Fruit fly (Drosophila melanogaster) whole organism, embryonic: Measurements from ENCODE around the gene Or85b.

Experiments used
- CG11723 ChIP-seq: fragments of 200-800 bp; sonication (Bioruptor generic); optimal IDR thresholded peaks from 2 replicates; lab custom pipeline; 2017; ENCODE audit warnings: missing biosample characterization, mild to moderate bottlenecking, missing genetic modification characterization
- CG12769 ChIP-seq: fragments of 200-800 bp; sonication (Bioruptor generic); optimal IDR thresholded peaks from 2 replicates; lab custom pipeline; 2019; ENCODE audit warnings: missing biosample characterization, mild to moderate bottlenecking, missing genetic modification characterization, moderate library complexity
- CG15011 ChIP-seq: fragments of 200-800 bp; sonication (Bioruptor generic); optimal IDR thresholded peaks from 3 replicates; lab custom pipeline; 2018; ENCODE audit warnings: missing biosample characterization, mild to moderate bottlenecking, missing genetic modification characterization
- CG17186 ChIP-seq: fragments of 200-800 bp; sonication (Bioruptor generic); optimal IDR thresholded peaks from 3 replicates; lab custom pipeline; 2017; ENCODE audit warnings: missing biosample characterization, missing genetic modification reagents, missing genetic modification characterization
- CG17802 ChIP-seq: fragments of 200-800 bp; sonication (Bioruptor generic); optimal IDR thresholded peaks from 2 replicates; lab custom pipeline; 2018; ENCODE audit warnings: missing biosample characterization, mild to moderate bottlenecking, missing genetic modification characterization, moderate library complexity
- CG2120 ChIP-seq: fragments of 200-800 bp; sonication (Bioruptor generic); optimal IDR thresholded peaks from 3 replicates; lab custom pipeline; 2016; ENCODE audit warnings: missing biosample characterization, missing genetic modification characterization
- CG30020 ChIP-seq: fragments of 200-800 bp; optimal IDR thresholded peaks from 2 replicates; lab custom pipeline; 2019; ENCODE audit warnings: missing biosample characterization, mild to moderate bottlenecking, missing genetic modification characterization, moderate library complexity
- CG3163 ChIP-seq: fragments of 200-800 bp; sonication (Bioruptor generic); optimal IDR thresholded peaks from 3 replicates; lab custom pipeline; 2016; ENCODE audit warnings: missing biosample characterization, missing genetic modification characterization
- CG34376 ChIP-seq: fragments of 200-800 bp; sonication (Bioruptor generic); optimal IDR thresholded peaks from 2 replicates; lab custom pipeline; 2018; ENCODE audit warnings: missing biosample characterization, mild to moderate bottlenecking, missing genetic modification characterization
- CG4328 ChIP-seq: fragments of 200-800 bp; sonication (Bioruptor generic); optimal IDR thresholded peaks from 3 replicates; lab custom pipeline; 2017; ENCODE audit warnings: missing biosample characterization, missing genetic modification reagents, missing genetic modification characterization
- CG43689 ChIP-seq: fragments of 200-800 bp; sonication (Bioruptor generic); IDR thresholded peaks from 2 replicates; pipeline ENCODE4 v1.3.6; 2022; ENCODE audit warnings: missing biosample characterization, missing genetic modification characterization
- CG6254 ChIP-seq: fragments of 200-800 bp; sonication (Bioruptor generic); optimal IDR thresholded peaks from 3 replicates; lab custom pipeline; 2017; ENCODE audit warnings: mild to moderate bottlenecking, missing biosample characterization, missing genetic modification reagents, missing genetic modification characterization
- CG7357 ChIP-seq: fragments of 200-800 bp; sonication (Bioruptor generic); IDR thresholded peaks from 3 replicates; pipeline ENCODE4 v1.3.6; 2022; ENCODE audit warnings: missing biosample characterization, missing genetic modification characterization
- CTCF ChIP-seq: fragments of 200-800 bp; sonication (Bioruptor generic); optimal IDR thresholded peaks from 2 replicates; lab custom pipeline; 2017; ENCODE audit warnings: missing biosample characterization, mild to moderate bottlenecking, missing genetic modification characterization, moderate library complexity
- Hey ChIP-seq: fragments of 200-800 bp; sonication (Bioruptor generic); optimal IDR thresholded peaks from 3 replicates; lab custom pipeline; 2018; ENCODE audit warnings: missing biosample characterization, mild to moderate bottlenecking, missing genetic modification characterization
- Med ChIP-seq: fragments of 200-800 bp; sonication (Bioruptor generic); peaks from one replicate; lab custom pipeline; 2016; ENCODE audit warnings: missing biosample characterization, missing genetic modification characterization, mild to moderate bottlenecking, inconsistent platforms, moderate library complexity
- Opbp ChIP-seq: fragments of 200-800 bp; sonication (Bioruptor generic); IDR thresholded peaks from 3 replicates; pipeline ENCODE4 v1.3.6; 2022; ENCODE audit warnings: missing biosample characterization, missing genetic modification characterization; ENCODE audit not compliant: partially characterized antibody
- Optix ChIP-seq: fragments of 200-800 bp; sonication (Bioruptor generic); IDR thresholded peaks from 3 replicates; pipeline ENCODE4 v1.3.6; 2022; ENCODE audit warnings: missing biosample characterization, missing genetic modification characterization
- Pdp1 ChIP-seq, 2 experiments: fragments of 200-800 bp; sonication (Bioruptor generic); optimal IDR thresholded peaks; 3 replicates each; lab custom pipeline; 2016; ENCODE audit warnings: missing biosample characterization in 2 of 2, missing genetic modification characterization in 2 of 2, mild to moderate bottlenecking in 1 of 2, moderate library complexity in 1 of 2
- Scr ChIP-seq: fragments of 200-800 bp; sonication (Bioruptor generic); IDR thresholded peaks from 2 replicates; pipeline ENCODE4 v1.3.6; 2022; ENCODE audit warnings: missing biosample characterization, missing genetic modification characterization; ENCODE audit not compliant: partially characterized antibody
- Sin3A ChIP-seq: fragments of >200 bp; optimal IDR thresholded peaks from 2 replicates; lab custom pipeline; 2018
- Trl ChIP-seq, 3 experiments: fragments of >200 bp in 2 of 3; fragments of 200-800 bp in 1 of 3; sonication (Bioruptor generic) in 1 of 3; optimal IDR thresholded peaks; 2 replicates in 1 of 3; 3 replicates in 2 of 3; lab custom pipeline; 2016 to 2017; ENCODE audit warnings: missing biosample characterization in 1 of 3, missing genetic modification characterization in 1 of 3
- Vsx1 ChIP-seq: fragments of 200-800 bp; sonication (Bioruptor generic); optimal IDR thresholded peaks from 2 replicates; lab custom pipeline; 2017; ENCODE audit warnings: missing biosample characterization, mild to moderate bottlenecking, missing genetic modification characterization, missing genetic modification reagents
- chinmo ChIP-seq: fragments of 200-800 bp; sonication (Bioruptor generic); IDR thresholded peaks from 4 replicates; pipeline ENCODE4 v1.3.6; 2022; ENCODE audit warnings: missing biosample characterization, missing genetic modification characterization; ENCODE audit not compliant: partially characterized antibody
- cwo ChIP-seq: fragments of 200-800 bp; sonication (Bioruptor generic); optimal IDR thresholded peaks from 3 replicates; lab custom pipeline; 2017; ENCODE audit warnings: missing biosample characterization, missing genetic modification characterization, mild to moderate bottlenecking, moderate library complexity, missing genetic modification reagents
- dm ChIP-seq: fragments of 200-800 bp; sonication (Bioruptor generic); optimal IDR thresholded peaks from 3 replicates; lab custom pipeline; 2016; ENCODE audit warnings: missing biosample characterization, missing genetic modification characterization
- exex ChIP-seq: fragments of 200-800 bp; sonication (Bioruptor generic); optimal IDR thresholded peaks from 4 replicates; lab custom pipeline; 2018; ENCODE audit warnings: missing biosample characterization, mild to moderate bottlenecking, missing genetic modification characterization, moderate library complexity
- grn ChIP-seq: fragments of 200-800 bp; sonication (Bioruptor generic); optimal IDR thresholded peaks from 3 replicates; lab custom pipeline; 2017; ENCODE audit warnings: missing biosample characterization, missing genetic modification characterization
- hkb ChIP-seq, 2 experiments: fragments of 200-800 bp in 1 of 2; fragments of >200 bp in 1 of 2; sonication (Bioruptor generic) in 1 of 2; IDR thresholded peaks in 1 of 2; optimal IDR thresholded peaks in 1 of 2; 2 replicates each; pipeline versions ENCODE4 v1.3.6 to Lab custom; 2017 to 2022; ENCODE audit warnings: missing biosample characterization in 1 of 2, missing genetic modification characterization in 1 of 2
- kah ChIP-seq: fragments of 200-800 bp; sonication (Bioruptor generic); optimal IDR thresholded peaks from 2 replicates; lab custom pipeline; 2018; ENCODE audit warnings: missing biosample characterization, mild to moderate bottlenecking, missing genetic modification characterization
- lilli ChIP-seq: fragments of 200-800 bp; sonication (Bioruptor generic); optimal IDR thresholded peaks from 3 replicates; lab custom pipeline; 2016; ENCODE audit warnings: missing biosample characterization, missing genetic modification characterization
- lola ChIP-seq, 3 experiments: fragments of >200 bp in 2 of 3; fragments of 200-800 bp in 1 of 3; sonication (Bioruptor generic) in 1 of 3; optimal IDR thresholded peaks; 2 replicates each; lab custom pipeline; 2017 to 2019; ENCODE audit warnings: missing biosample characterization in 3 of 3, missing genetic modification characterization in 3 of 3, mild to moderate bottlenecking in 1 of 3, moderate library complexity in 1 of 3
- mirr ChIP-seq: fragments of 200-800 bp; sonication (Bioruptor generic); optimal IDR thresholded peaks from 3 replicates; lab custom pipeline; 2018; ENCODE audit warnings: missing biosample characterization, mild to moderate bottlenecking, missing genetic modification characterization
- otp ChIP-seq: fragments of 200-800 bp; sonication (Bioruptor generic); IDR thresholded peaks from 3 replicates; pipeline ENCODE4, ENCODE4 v1.3.6; 2022; ENCODE audit warnings: missing biosample characterization, missing genetic modification characterization
- pros ChIP-seq: fragments of 200-800 bp; sonication (Bioruptor generic); optimal IDR thresholded peaks from 3 replicates; lab custom pipeline; 2019; ENCODE audit warnings: missing biosample characterization, mild to moderate bottlenecking, missing genetic modification characterization, moderate library complexity
- row ChIP-seq: fragments of 200-800 bp; sonication (Bioruptor generic); IDR thresholded peaks from 3 replicates; pipeline ENCODE4 v1.3.6; 2022; ENCODE audit warnings: missing biosample characterization, missing genetic modification characterization
- sd ChIP-seq: fragments of 200-800 bp; sonication (Bioruptor generic); optimal IDR thresholded peaks from 3 replicates; lab custom pipeline; 2018; ENCODE audit warnings: missing biosample characterization, mild to moderate bottlenecking, missing genetic modification characterization, moderate library complexity
- sisA ChIP-seq: fragments of 200-800 bp; sonication (Bioruptor generic); IDR thresholded peaks from 2 replicates; pipeline ENCODE4 v1.3.6; 2022; ENCODE audit warnings: missing biosample characterization, missing genetic modification characterization
- stc ChIP-seq: fragments of 200-800 bp; sonication (Bioruptor generic); IDR thresholded peaks from 2 replicates; pipeline ENCODE4 v1.3.6; 2022; ENCODE audit warnings: missing biosample characterization, missing genetic modification characterization
- sug ChIP-seq: fragments of 200-800 bp; optimal IDR thresholded peaks from 2 replicates; lab custom pipeline; 2019; ENCODE audit warnings: missing biosample characterization, mild to moderate bottlenecking, missing genetic modification characterization, moderate library complexity
- tx ChIP-seq: fragments of 200-800 bp; sonication (Bioruptor generic); optimal IDR thresholded peaks from 2 replicates; lab custom pipeline; 2016; ENCODE audit warnings: missing biosample characterization, missing genetic modification characterization
- vfl ChIP-seq: fragments of 200-800 bp; sonication (Bioruptor generic); optimal IDR thresholded peaks from 2 replicates; lab custom pipeline; 2016; ENCODE audit warnings: missing biosample characterization, missing genetic modification characterization

Or85b gene

DNA sequence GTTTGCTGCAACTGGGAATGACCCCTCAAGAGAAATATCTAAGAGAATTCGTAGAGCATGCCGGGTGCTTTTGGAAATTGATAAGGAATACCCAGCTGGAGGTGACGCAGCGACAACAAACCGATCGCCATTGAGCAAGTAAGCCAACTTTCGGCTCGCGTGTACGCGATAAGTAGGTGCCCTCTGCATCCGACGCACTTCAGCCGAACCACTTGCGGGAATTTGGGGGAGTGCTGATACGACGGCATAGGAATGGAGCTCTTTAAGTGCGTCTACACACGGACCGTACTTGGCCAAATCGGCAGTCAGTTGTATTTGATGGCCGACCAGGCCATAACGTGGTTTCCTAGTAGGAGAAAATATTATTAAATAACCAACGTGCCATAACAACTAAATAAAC is 12.5 kb upstream of the Or85b start, which contains the start of gene CG31259 (continued):
- TF ChIP-seq vfl (GFP tag; lab: Kevin White, UChicago) (no peak), Pdp1 (GFP tag; optimal IDR thresholded peaks at IDR 0.05; lab: Kevin White, UChicago) (no peak), lilli (GFP tag; lab: Kevin White, UChicago) (no peak), Hey (tag; lab: Kevin White, UChicago) (peak; percentile 76), CG12769 (tag; lab: Kevin White, UChicago) (peak; percentile 87), CG15011 (GFP tag; lab: Kevin White, UChicago) (no peak), otp (GFP tag; lab: Robert Waterston, UW) (no peak), stc (GFP tag; lab: Robert Waterston, UW) (peak; percentile 12; the same call in 1 of the 2 replicates), exex (tag; lab: Kevin White, UChicago) (peak; percentile 28), Scr (no peak), CG6254 (no peak), Trl (optimal IDR thresholded peaks at IDR 0.05; lab: Kevin White, UChicago) (no peak), Trl (GFP tag; optimal IDR thresholded peaks at IDR 0.05; lab: Kevin White, UChicago) (no peak), CG7357 (GFP tag; lab: Robert Waterston, UW) (no peak), sd (tag; lab: Kevin White, UChicago) (peak; percentile 68), row (GFP tag; lab: Robert Waterston, UW) (peak; percentile 16; the same call in 1 of the 3 replicates), tx (GFP tag; lab: Kevin White, UChicago) (no peak), cwo (GFP tag; lab: Kevin White, UChicago) (peak; percentile 86), Med (peak; percentile 66), CG17186 (no peak), CG4328 (GFP tag; lab: Kevin White, UChicago) (no peak), chinmo (GFP tag; lab: Robert Waterston, UW) (peak; percentile 66; the same call in 1 of the 4 replicates), CG3163 (GFP tag; lab: Kevin White, UChicago) (peak; percentile 86)

- TF ChIP-seq chinmo (GFP tag; lab: Robert Waterston, UW) = no peak
- peak; percentile 60 for TF ChIP-seq Med
- TF ChIP-seq kah = peak; percentile 16
- TF ChIP-seq CG15011 (GFP tag; lab: Kevin White, UChicago) = no peak
- TF ChIP-seq CTCF = no peak
- TF ChIP-seq grn = peak; percentile 17
- TF ChIP-seq lola (GFP tag; optimal IDR thresholded peaks at IDR 0.05; lab: Kevin White, UChicago) = no peak
- peak; percentile 11 for TF ChIP-seq Hey (tag; lab: Kevin White, UChicago)
- no peak for TF ChIP-seq Optix
- no peak for TF ChIP-seq Opbp (GFP tag; lab: Robert Waterston, UW)
- TF ChIP-seq CG2120 = no peak
- TF ChIP-seq CG43689 = no peak
- TF ChIP-seq cwo (GFP tag; lab: Kevin White, UChicago) = peak; percentile 23
- no peak for TF ChIP-seq Vsx1 (GFP tag; lab: Kevin White, UChicago)
- TF ChIP-seq dm (GFP tag; lab: Kevin White, UChicago) = no peak
- peak; percentile 76 for TF ChIP-seq exex (tag; lab: Kevin White, UChicago)
- peak; percentile 86 for TF ChIP-seq CG34376 (GFP tag; lab: Kevin White, UChicago)
- TF ChIP-seq CG11723 (GFP tag; lab: Kevin White, UChicago) = no peak
- TF ChIP-seq hkb (optimal IDR thresholded peaks at IDR 0.05; lab: Kevin White, UChicago) = no peak
- TF ChIP-seq hkb (GFP tag; IDR thresholded peaks at IDR 0.05; lab: Robert Waterston, UW) = no peak
- no peak for TF ChIP-seq pros
- TF ChIP-seq sisA (GFP tag; lab: Robert Waterston, UW) = no peak
- peak; percentile 6 for TF ChIP-seq sd (tag; lab: Kevin White, UChicago)
- TF ChIP-seq CG30020 (tag; lab: Kevin White, UChicago) = no peak
- TF ChIP-seq Sin3A = no peak
- TF ChIP-seq CG17802 = no peak
- peak; percentile 73 for TF ChIP-seq mirr
- TF ChIP-seq sug (tag; lab: Kevin White, UChicago) = peak; percentile 78
Measured at dm6 chr3R:8521499-8521898, 10.3 kb upstream of the Or85b start, which contains the start of gene CG31454. Gene CG31454 (plus strand): TSS chr3R:8521658.
